Fruit fly (Drosophila melanogaster): ENCODE results near the gene CG9586.

dm6 chr2L:9120475-9121309 lies 45.6 kb downstream of the CG9586 start:
- TF ChIP-seq rgr (GFP tag; optimal IDR thresholded peaks at IDR 0.05) (no peak), usp (GFP tag; optimal IDR thresholded peaks at IDR 0.05) (no peak), Mio (GFP tag; optimal IDR thresholded peaks at IDR 0.05) (no peak), Hr78 (GFP tag; optimal IDR thresholded peaks at IDR 0.05) (no peak), fru (GFP tag; optimal IDR thresholded peaks at IDR 0.05) (no peak), Dfd (GFP tag; optimal IDR thresholded peaks at IDR 0.05) (no peak), N (GFP tag; optimal IDR thresholded peaks at IDR 0.05) (peak; percentile 60), Vsx2 (GFP tag; optimal IDR thresholded peaks at IDR 0.05; ENCODE audit: partially characterized antibody) (peak; percentile 6)
